Fruit fly (Drosophila melanogaster): ENCODE data around the gene t-cup.

Gene t-cup

DNA sequence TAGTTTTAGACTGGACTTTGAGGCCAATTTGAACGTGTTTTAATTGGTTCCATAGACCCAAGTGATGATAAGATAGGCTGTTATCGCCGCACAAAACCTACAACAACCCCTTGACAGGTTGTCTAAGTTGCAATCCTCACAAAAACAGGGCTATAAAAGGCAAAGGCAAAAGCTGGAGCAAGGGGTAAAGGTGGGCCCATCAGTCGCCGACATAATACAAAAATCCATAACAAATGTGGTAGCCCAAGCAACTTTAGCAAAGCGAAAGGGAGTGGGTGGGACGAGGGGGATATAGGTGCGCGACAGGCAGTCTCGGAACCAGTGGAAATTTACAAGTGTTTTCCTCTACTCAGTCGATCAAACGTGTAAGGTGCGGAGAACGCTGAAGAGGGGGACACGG lies 33.1 kb downstream of the t-cup start:
- no peak for TF ChIP-seq h (optimal IDR thresholded peaks at IDR 0.05)

DNA sequence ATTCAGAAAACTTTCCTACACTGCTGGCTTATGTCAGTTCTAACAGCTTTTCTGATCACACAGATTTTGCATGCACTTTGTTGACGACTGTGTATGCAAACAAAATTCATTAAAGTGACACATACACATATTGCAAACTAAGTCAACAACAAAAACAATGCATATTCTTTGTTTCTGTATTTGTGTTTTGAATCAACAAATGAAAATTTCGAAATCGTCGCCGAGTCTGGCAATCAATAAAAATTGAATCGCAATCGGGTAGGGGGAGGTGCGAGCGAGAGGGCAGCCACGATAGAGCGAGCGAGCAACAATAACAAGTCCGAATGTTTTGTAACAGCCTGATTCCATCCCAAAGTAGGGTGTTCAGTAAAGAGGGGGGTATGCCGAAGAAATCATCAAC lies 34.1 kb downstream of the t-cup start:
- TF ChIP-seq insv (optimal IDR thresholded peaks at IDR 0.05) (no peak), Sin3A (optimal IDR thresholded peaks at IDR 0.05) (no peak), Myc (optimal IDR thresholded peaks at IDR 0.05) (no peak), ttk (optimal IDR thresholded peaks at IDR 0.05) (no peak)

DNA sequence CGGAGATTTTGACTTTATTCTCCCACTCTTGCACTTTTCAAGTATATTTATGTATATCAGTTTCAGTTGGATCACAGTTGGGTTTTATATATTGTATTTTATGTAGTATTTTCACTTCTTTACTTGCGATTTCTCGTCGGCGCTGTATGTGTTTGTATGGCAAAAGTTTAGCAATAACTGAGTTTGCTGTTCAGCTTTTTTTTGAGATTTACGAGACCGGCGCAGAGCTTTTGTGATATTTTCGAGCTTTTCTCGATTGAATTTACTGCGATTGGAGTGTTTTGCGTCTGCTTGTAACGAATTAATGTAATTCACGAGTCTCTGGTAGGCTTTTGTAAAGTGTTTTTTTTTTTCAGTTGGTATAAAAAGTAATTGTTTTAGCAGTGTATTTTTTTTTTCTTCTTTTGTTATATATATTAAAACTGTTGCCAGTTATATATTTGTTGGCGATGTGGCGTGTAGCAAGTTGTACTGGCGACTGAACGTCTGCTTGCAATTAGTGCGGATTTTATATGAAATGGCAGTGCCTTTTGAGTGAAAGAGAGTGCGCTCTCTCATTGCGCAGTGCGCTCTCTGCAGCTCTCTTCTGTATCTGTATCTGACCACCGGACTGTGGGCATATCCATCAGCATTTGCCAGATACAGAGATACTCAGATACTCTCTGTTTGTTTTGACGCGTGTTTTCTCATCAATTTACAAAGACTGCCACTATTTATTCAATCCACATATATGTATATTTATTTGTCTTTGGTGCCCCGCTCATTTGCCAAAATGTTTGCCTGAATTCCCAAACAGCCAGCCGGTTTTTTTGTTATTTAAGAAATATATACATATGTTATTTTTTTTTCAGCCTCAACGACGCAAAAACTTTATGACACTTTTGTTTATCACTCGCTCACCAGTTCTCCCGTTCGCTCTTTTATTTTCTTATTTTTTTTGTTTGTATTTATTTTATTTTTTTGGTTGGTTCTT lies 36.1 kb downstream of the t-cup start:
- TF ChIP-seq psq (optimal IDR thresholded peaks at IDR 0.05) (no peak), h (optimal IDR thresholded peaks at IDR 0.05) (no peak)

DNA sequence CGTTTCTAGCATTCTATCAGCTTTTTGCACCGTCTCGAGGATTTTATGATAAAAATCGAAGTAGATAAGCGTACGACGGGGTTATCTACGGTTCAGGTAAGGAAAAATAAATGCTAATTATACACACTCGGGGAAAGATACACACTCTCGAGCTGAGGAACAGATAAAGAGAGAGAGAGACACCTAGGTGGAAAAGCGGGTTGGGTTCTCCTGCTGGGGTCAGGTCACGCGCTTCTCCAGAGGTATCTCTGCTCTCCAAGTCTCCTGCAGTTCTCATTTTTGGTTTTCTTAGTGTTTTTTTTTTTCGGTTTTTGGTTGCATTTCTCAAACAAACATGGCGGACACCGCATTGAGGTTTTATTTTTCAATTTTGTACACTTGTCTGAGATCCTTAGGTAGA lies 37.3 kb downstream of the t-cup start:
- peak; percentile 12 for TF ChIP-seq ttk (optimal IDR thresholded peaks at IDR 0.05)
- TF ChIP-seq Sin3A (optimal IDR thresholded peaks at IDR 0.05): no peak

DNA sequence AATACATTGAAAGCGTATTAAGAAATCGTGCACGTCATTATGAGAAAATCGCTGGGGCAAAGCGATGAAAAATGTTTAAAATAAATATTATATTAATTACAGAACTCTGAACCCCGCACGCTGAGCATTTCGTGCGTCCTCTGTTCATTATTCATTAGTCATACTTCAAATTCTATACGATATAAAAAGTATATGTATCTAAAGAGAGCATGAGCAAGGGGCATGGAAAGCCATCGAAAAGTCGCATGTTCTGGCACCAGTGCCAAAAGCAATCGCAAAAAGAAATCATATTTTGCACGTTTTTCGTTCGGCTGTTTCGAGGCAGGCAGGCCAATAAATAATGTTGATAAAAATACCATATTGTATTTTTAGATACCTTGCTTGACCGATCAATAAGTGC lies 37.9 kb downstream of the t-cup start:
- no peak for TF ChIP-seq ttk (optimal IDR thresholded peaks at IDR 0.05)
- TF ChIP-seq Sin3A (optimal IDR thresholded peaks at IDR 0.05): no peak
- no peak for TF ChIP-seq Myc (optimal IDR thresholded peaks at IDR 0.05)
- no peak for TF ChIP-seq insv (optimal IDR thresholded peaks at IDR 0.05)
- no peak for TF ChIP-seq h (optimal IDR thresholded peaks at IDR 0.05)
- TF ChIP-seq psq (optimal IDR thresholded peaks at IDR 0.05): no peak

DNA sequence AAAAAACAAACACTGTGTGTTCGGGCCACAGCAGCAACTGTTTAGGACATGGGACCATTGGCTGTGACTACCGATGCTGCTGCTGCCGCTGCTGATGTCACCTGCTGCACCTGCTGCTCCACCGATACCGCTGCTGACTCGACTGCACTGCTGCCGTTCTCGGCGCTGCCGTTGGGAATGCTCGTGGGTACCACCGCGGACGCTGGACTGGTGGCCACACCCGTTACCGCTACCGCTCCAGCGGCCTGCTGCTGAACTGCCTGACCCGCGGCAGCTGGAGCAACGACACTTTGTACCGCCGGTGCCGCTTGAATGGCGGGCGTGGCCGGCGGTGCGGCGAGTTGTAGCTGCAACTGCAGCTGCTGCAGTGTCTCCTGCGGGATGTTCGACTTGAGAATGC lies 39.4 kb downstream of the t-cup start:
- no peak for TF ChIP-seq psq (optimal IDR thresholded peaks at IDR 0.05)
- TF ChIP-seq h (optimal IDR thresholded peaks at IDR 0.05): no peak
- TF ChIP-seq insv (optimal IDR thresholded peaks at IDR 0.05): no peak
- TF ChIP-seq ttk (optimal IDR thresholded peaks at IDR 0.05): no peak

DNA sequence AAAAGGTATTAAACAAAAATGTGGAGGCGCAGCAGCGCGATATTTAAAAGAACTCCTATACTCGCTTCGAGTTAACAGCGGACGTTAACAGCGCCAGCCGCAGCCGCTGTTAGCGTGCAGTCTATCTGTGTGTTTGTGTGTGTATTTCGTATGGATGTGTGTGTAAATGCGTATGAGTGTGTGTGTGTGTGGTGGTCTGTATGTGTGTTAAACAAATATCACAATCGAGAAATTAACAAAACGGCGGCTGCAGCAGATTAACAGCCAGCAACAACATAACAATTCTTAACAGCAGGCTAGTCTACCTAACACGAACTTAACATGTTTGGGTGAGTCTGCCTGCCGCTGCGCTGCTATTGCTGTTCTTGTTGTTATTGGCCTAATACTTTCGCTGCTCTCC lies 39.9 kb downstream of the t-cup start:
- TF ChIP-seq Sin3A (optimal IDR thresholded peaks at IDR 0.05) (no peak), insv (optimal IDR thresholded peaks at IDR 0.05) (no peak), psq (optimal IDR thresholded peaks at IDR 0.05) (no peak), ttk (optimal IDR thresholded peaks at IDR 0.05) (no peak)

dm6 chr2L:12455750-12456149 lies 41.4 kb downstream of the t-cup start:
- TF ChIP-seq Myc (optimal IDR thresholded peaks at IDR 0.05) (no peak), psq (optimal IDR thresholded peaks at IDR 0.05) (no peak), h (optimal IDR thresholded peaks at IDR 0.05) (no peak), insv (optimal IDR thresholded peaks at IDR 0.05) (no peak), Sin3A (optimal IDR thresholded peaks at IDR 0.05) (no peak), ttk (optimal IDR thresholded peaks at IDR 0.05) (no peak)

- TF ChIP-seq psq (optimal IDR thresholded peaks at IDR 0.05) (no peak), Myc (optimal IDR thresholded peaks at IDR 0.05) (no peak), h (optimal IDR thresholded peaks at IDR 0.05) (no peak), ttk (optimal IDR thresholded peaks at IDR 0.05) (no peak), insv (optimal IDR thresholded peaks at IDR 0.05) (no peak), Sin3A (optimal IDR thresholded peaks at IDR 0.05) (no peak)
Measured at dm6 chr2L:12455049-12455448, 42.1 kb downstream of the t-cup start.

dm6 chr2L:12453192-12453800 lies 43.8 kb downstream of the t-cup start, which contains the start of gene CG5418:
Gene CG5418, minus strand, starts transcription at chr2L:12453242.
- TF ChIP-seq Myc (optimal IDR thresholded peaks at IDR 0.05) (no peak), ttk (optimal IDR thresholded peaks at IDR 0.05) (no peak)

DNA sequence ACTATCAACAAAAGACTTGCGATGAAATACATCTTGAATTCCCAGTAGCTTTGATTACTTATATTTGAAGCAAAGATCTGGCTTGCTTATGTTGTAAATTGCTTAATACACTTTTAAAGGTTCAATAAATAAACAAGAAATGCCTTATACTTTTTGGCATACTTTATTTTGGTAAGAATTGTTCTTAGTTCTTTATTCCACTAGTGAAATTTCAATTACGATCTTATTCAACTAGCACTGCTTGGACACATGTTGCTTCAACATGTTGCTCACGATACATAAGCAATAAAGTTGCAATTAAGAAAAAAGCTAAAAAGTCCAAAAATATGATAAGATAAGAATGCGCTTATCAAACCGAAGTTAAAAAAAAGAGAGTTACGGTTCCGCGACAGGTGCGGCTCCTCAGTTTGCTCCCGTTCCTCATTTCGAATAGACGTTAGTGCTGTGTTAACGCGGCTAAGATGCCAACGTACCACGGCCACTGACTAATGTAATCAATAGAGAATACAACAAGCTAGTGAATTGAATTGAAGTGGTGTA lies 49.0 kb downstream of the t-cup start, which contains the start of the genes CG5421 and Oatp33Eb:
TSS of gene CG5421 (minus strand) at position 51 of the 540 bp plus-strand sequence.
TSS of gene Oatp33Eb (plus strand) at position 403 of the 540 bp plus-strand sequence.
- no peak for TF ChIP-seq psq (optimal IDR thresholded peaks at IDR 0.05)
- TF ChIP-seq Sin3A (optimal IDR thresholded peaks at IDR 0.05): no peak

Measured in Kc167 (cell line).